Worm (Caenorhabditis elegans) whole organism, L3 larva: ENCODE data around the gene Y43F8B.11.

Source experiments
- elt-2 ChIP-seq: sonication (generic microtip); optimal IDR thresholded peaks from 2 replicates; lab custom pipeline; 2016; ENCODE audit warnings: missing genetic modification reagents, mild to moderate bottlenecking, missing genetic modification characterization, missing compliant biosample characterization
- mml-1 ChIP-seq: fragments of 150-350 bp; sonication (generic microtip); optimal IDR thresholded peaks from 3 replicates; lab custom pipeline; 2014; ENCODE audit warnings: missing biosample characterization, missing genetic modification characterization
- nhr-28 ChIP-seq: fragments of 150-350 bp; optimal IDR thresholded peaks from 2 replicates; lab custom pipeline; 2014; ENCODE audit warnings: missing biosample characterization, missing genetic modification characterization
- sea-2 ChIP-seq: fragments of 150-350 bp; sonication (generic microtip); optimal IDR thresholded peaks from 4 replicates; lab custom pipeline; 2014; ENCODE audit warnings: missing biosample characterization, missing genetic modification reagents, missing genetic modification characterization
- snpc-4 ChIP-seq: fragments of 150-350 bp; optimal IDR thresholded peaks from 2 replicates; lab custom pipeline; 2014; ENCODE audit warnings: missing biosample characterization, missing genetic modification characterization
- ztf-11 ChIP-seq: fragments of 150-350 bp; optimal IDR thresholded peaks from 2 replicates; lab custom pipeline; 2014; ENCODE audit warnings: missing biosample characterization, missing genetic modification characterization

ce11 chrV:19510352-19510751 lies 39.9 kb downstream of the Y43F8B.11 start:
- TF ChIP-seq ztf-11 (no peak), nhr-28 (no peak), snpc-4 (tag; lab: Kevin White, UChicago) (no peak), elt-2 (tag; lab: Kevin White, UChicago) (no peak), sea-2 (GFP tag; lab: Kevin White, UChicago) (no peak), mml-1 (tag; lab: Kevin White, UChicago) (no peak)
